Worm (Caenorhabditis elegans): ENCODE results near the gene F01D5.10.

Gene F01D5.10

ce11 chrII:13979833-13980513 lies 41.2 kb downstream of the F01D5.10 start, which contains the start of gene sre-48 (continued):
- no peak for TF ChIP-seq Y105C5A.15 (GFP tag; IDR thresholded peaks at IDR 0.05)
- TF ChIP-seq nhr-6 (tag; optimal IDR thresholded peaks at IDR 0.05) = no peak
- no peak for TF ChIP-seq jun-1 (tag; optimal IDR thresholded peaks at IDR 0.05)
- no peak for TF ChIP-seq Y48G9A.11 (GFP tag; IDR thresholded peaks at IDR 0.05)
- no peak for TF ChIP-seq nhr-11 (tag; optimal IDR thresholded peaks at IDR 0.05)
- peak; percentile 51 for TF ChIP-seq pqm-1 (tag; optimal IDR thresholded peaks at IDR 0.05)
- TF ChIP-seq T26A8.4 (GFP tag; IDR thresholded peaks at IDR 0.05) = no peak
- no peak for TF ChIP-seq set-16 (GFP tag; IDR thresholded peaks at IDR 0.05)
- TF ChIP-seq dmd-6 (GFP tag; IDR thresholded peaks at IDR 0.05) = 0 out of 2 replicates have a peak, but pooled peaks have one; percentile 17
- no peak for TF ChIP-seq dmd-8 (GFP tag; IDR thresholded peaks at IDR 0.05)
- TF ChIP-seq nhr-77 (tag; optimal IDR thresholded peaks at IDR 0.05) = peak; percentile 48
- no peak for TF ChIP-seq daf-19 (GFP tag; conservative IDR thresholded peaks at IDR 0.05)

- TF ChIP-seq attf-4 (tag; optimal IDR thresholded peaks at IDR 0.05) = no peak
- TF ChIP-seq nhr-42 (GFP tag; IDR thresholded peaks at IDR 0.05) = no peak
- no peak for TF ChIP-seq mes-2 (tag; optimal IDR thresholded peaks at IDR 0.05; ENCODE audit: poor library complexity, severe bottlenecking)
- no peak for TF ChIP-seq lin-38 (GFP tag; IDR thresholded peaks at IDR 0.05)
- no peak for TF ChIP-seq sdz-12 (GFP tag; optimal IDR thresholded peaks at IDR 0.05)
- TF ChIP-seq mep-1 (tag; optimal IDR thresholded peaks at IDR 0.05) = no peak
- TF ChIP-seq set-16 (GFP tag; IDR thresholded peaks at IDR 0.05) = no peak
- TF ChIP-seq ZK546.5 (tag; optimal IDR thresholded peaks at IDR 0.05) = no peak
- no peak for TF ChIP-seq lin-29 (GFP tag; IDR thresholded peaks at IDR 0.05)
- TF ChIP-seq nhr-102 (tag; optimal IDR thresholded peaks at IDR 0.05) = no peak
- no peak for TF ChIP-seq ZK337.2 (GFP tag; IDR thresholded peaks at IDR 0.05)
- no peak for TF ChIP-seq aha-1 (tag)
- no peak for TF ChIP-seq nhr-48 (tag; optimal IDR thresholded peaks at IDR 0.05)
- TF ChIP-seq pha-4 (GFP tag; IDR thresholded peaks at IDR 0.05) = no peak
- TF ChIP-seq pha-4 (tag; optimal IDR thresholded peaks at IDR 0.05) = no peak
- no peak for TF ChIP-seq dve-1 (tag; optimal IDR thresholded peaks at IDR 0.05; ENCODE audit: insufficient read depth)
- TF ChIP-seq jun-1 (tag; optimal IDR thresholded peaks at IDR 0.05) = no peak
Observed at ce11 chrII:13977701-13978100, 43.4 kb downstream of the F01D5.10 start.

ce11 chrII:13976161-13976560 lies 45.0 kb downstream of the F01D5.10 start, which contains the start of gene Y39G8B.2:
Gene Y39G8B.2 (minus strand): TSS chrII:13976221.
- no peak for TF ChIP-seq egl-43 (GFP tag; IDR thresholded peaks at IDR 0.05)
- peak; percentile 75; the same call in 1 of the 2 replicates for TF ChIP-seq tra-1 (GFP tag; IDR thresholded peaks at IDR 0.05)
- TF ChIP-seq hlh-30 (tag; optimal IDR thresholded peaks at IDR 0.05; ENCODE audit: insufficient read depth) = peak; percentile 72
- TF ChIP-seq F44E2.7 (GFP tag; IDR thresholded peaks at IDR 0.05) = no peak
- 0 out of 2 replicates have a peak, but pooled peaks have one; percentile 40 for TF ChIP-seq D1046.2 (GFP tag; IDR thresholded peaks at IDR 0.05)
- TF ChIP-seq sdz-12 (GFP tag; optimal IDR thresholded peaks at IDR 0.05) = no peak
- TF ChIP-seq dve-1 (tag; optimal IDR thresholded peaks at IDR 0.05; ENCODE audit: insufficient read depth) = peak; percentile 89
- TF ChIP-seq hmg-1.1 (GFP tag; IDR thresholded peaks at IDR 0.05) = peak; percentile 92
- TF ChIP-seq ces-1 (GFP tag; optimal IDR thresholded peaks at IDR 0.05) = no peak
- TF ChIP-seq zfp-2 (tag; optimal IDR thresholded peaks at IDR 0.05) = peak; percentile 14
- TF ChIP-seq madf-9 (GFP tag; conservative IDR thresholded peaks at IDR 0.05) = peak; percentile 57; the same call in 1 of the 2 replicates
- TF ChIP-seq F26F4.8 (GFP tag; conservative IDR thresholded peaks at IDR 0.05) = no peak
- TF ChIP-seq saeg-2 (GFP tag; IDR thresholded peaks at IDR 0.05) = no peak
- TF ChIP-seq nhr-25 (tag; optimal IDR thresholded peaks at IDR 0.05; ENCODE audit: borderline replicate concordance, insufficient read depth) = peak; percentile 66
- TF ChIP-seq fkh-10 (GFP tag; optimal IDR thresholded peaks at IDR 0.05) = peak; percentile 59
- TF ChIP-seq F10B5.3 (tag; optimal IDR thresholded peaks at IDR 0.05) = no peak
- TF ChIP-seq nhr-11 (tag; optimal IDR thresholded peaks at IDR 0.05) = peak; percentile 72
- TF ChIP-seq dpl-1 (GFP tag; optimal IDR thresholded peaks at IDR 0.05) = peak; percentile 85
- peak in 1 of 2 experiments; percentile 97 for TF ChIP-seq unc-62 (GFP tag; optimal IDR thresholded peaks at IDR 0.05 in 1 of 2)
- no peak for TF ChIP-seq unc-62 (tag; optimal IDR thresholded peaks at IDR 0.05)
- TF ChIP-seq daf-8 (GFP tag; IDR thresholded peaks at IDR 0.05) = no peak
- no peak for TF ChIP-seq nhr-76 (tag; optimal IDR thresholded peaks at IDR 0.05)
- TF ChIP-seq duxl-1 (tag; optimal IDR thresholded peaks at IDR 0.05; ENCODE audit: poor library complexity) = no peak
- peak; percentile 73; the same call in 1 of the 2 replicates for TF ChIP-seq ceh-20 (GFP tag; IDR thresholded peaks at IDR 0.05)
